Worm (Caenorhabditis elegans) whole organism, L4 larva: Measurements from ENCODE around the gene dhs-19.

Experiments
- F10B5.3 ChIP-seq: sonication (generic microtip); optimal IDR thresholded peaks from 2 replicates; lab custom pipeline; 2016; ENCODE audit warnings: mild to moderate bottlenecking, missing genetic modification characterization, missing compliant biosample characterization
- F49E8.2 ChIP-seq: sonication (generic microtip); optimal IDR thresholded peaks from 2 replicates; lab custom pipeline; 2016; ENCODE audit warnings: missing compliant biosample characterization, mild to moderate bottlenecking, missing genetic modification characterization, borderline replicate concordance
- ceh-44 ChIP-seq: fragments of 200-800 bp; sonication (Bioruptor generic); IDR thresholded peaks from 2 replicates; pipeline ENCODE4 v1.3.6; 2022; ENCODE audit warnings: missing genetic modification reagents, missing genetic modification characterization, missing compliant biosample characterization
- daf-12 ChIP-seq: fragments of 150-350 bp; optimal IDR thresholded peaks from 2 replicates; lab custom pipeline; 2014; ENCODE audit warnings: missing biosample characterization, missing genetic modification reagents, missing genetic modification characterization
- hlh-11 ChIP-seq: fragments of 200-800 bp; sonication (Bioruptor generic); optimal IDR thresholded peaks from 2 replicates; lab custom pipeline; 2018; ENCODE audit warnings: mild to moderate bottlenecking, missing genetic modification characterization, missing compliant biosample characterization
- jun-1 ChIP-seq: fragments of 150-350 bp; optimal IDR thresholded peaks from 2 replicates; lab custom pipeline; 2014; ENCODE audit warnings: missing biosample characterization, missing genetic modification reagents, missing genetic modification characterization
- mdl-1 ChIP-seq, 2 experiments: fragments of 150-350 bp in 1 of 2; sonication (generic microtip) in 1 of 2; optimal IDR thresholded peaks; 2 replicates each; lab custom pipeline; 2014 to 2017; ENCODE audit warnings: missing biosample characterization in 2 of 2, missing genetic modification characterization in 2 of 2
- nhr-102 ChIP-seq: sonication (generic microtip); optimal IDR thresholded peaks from 2 replicates; lab custom pipeline; 2016; ENCODE audit warnings: mild to moderate bottlenecking, missing genetic modification characterization, moderate library complexity, missing compliant biosample characterization
- unc-39 ChIP-seq: sonication (generic microtip); optimal IDR thresholded peaks from 2 replicates; lab custom pipeline; 2017; ENCODE audit warnings: missing biosample characterization, missing genetic modification characterization
- unc-62 ChIP-seq, 3 experiments: fragments of 150-350 bp in 1 of 3; sonication (generic microtip); optimal IDR thresholded peaks in 2 of 3; peaks in 1 of 3; 1 replicate in 1 of 3; 2 replicates in 2 of 3; lab custom pipeline; 2014 to 2017; ENCODE audit warnings: missing biosample characterization in 3 of 3, missing genetic modification characterization in 3 of 3, missing genetic modification reagents in 3 of 3, missing genotype in 1 of 3
- ztf-11 ChIP-seq: fragments of 150-350 bp; optimal IDR thresholded peaks from 2 replicates; lab custom pipeline; 2014; ENCODE audit warnings: missing biosample characterization, missing genetic modification characterization

DNA sequence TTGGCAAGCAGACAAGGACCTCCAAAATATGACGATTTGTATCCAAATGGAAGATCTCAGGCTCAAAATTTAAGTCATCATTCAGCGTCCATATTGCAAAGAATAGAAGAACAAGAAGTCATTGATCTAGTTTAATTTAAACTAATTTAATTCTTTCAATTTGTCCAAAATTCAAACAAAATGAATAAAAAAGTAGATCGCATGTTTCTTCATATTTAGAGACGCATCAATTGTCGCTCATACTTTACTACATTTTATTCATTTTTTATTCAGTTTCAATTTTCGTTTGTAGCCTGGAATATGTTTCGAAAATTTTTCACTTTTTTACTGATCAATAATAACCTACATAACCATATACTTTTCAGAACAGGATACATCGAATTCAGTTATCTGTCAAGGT lies 2.2 kb upstream of the dhs-19 start, which contains the start of gene T11F9.21:
- TF ChIP-seq unc-62 (GFP tag; optimal IDR thresholded peaks at IDR 0.05 in 1 of 2; lab: Kevin White, UChicago) (no peak), unc-62 (tag; optimal IDR thresholded peaks at IDR 0.05; lab: Kevin White, UChicago) (no peak), F10B5.3 (no peak), ceh-44 (GFP tag; lab: Robert Waterston, UW) (no peak), F49E8.2 (no peak), nhr-102 (tag; lab: Kevin White, UChicago) (no peak), mdl-1 (tag; optimal IDR thresholded peaks at IDR 0.05; lab: Kevin White, UChicago) (no peak), hlh-11 (no peak), ztf-11 (tag; lab: Kevin White, UChicago) (no peak), jun-1 (tag; lab: Kevin White, UChicago) (no peak), daf-12 (tag; lab: Kevin White, UChicago) (no peak), unc-39 (tag; lab: Kevin White, UChicago) (no peak)
